Worm (Caenorhabditis elegans) whole organism, late embryonic: Measurements from ENCODE around the gene tam-1.

Experiments used
- C08G9.2 ChIP-seq: sonication (generic microtip); optimal IDR thresholded peaks from 2 replicates; lab custom pipeline; 2016; ENCODE audit warnings: mild to moderate bottlenecking, missing genetic modification characterization, moderate library complexity, missing compliant biosample characterization
- F13H6.1 ChIP-seq: sonication (generic microtip); optimal IDR thresholded peaks from 2 replicates; lab custom pipeline; 2016; ENCODE audit warnings: missing genetic modification characterization, missing compliant biosample characterization
- T23F11.4 ChIP-seq: fragments of 200-800 bp; sonication (Bioruptor generic); optimal IDR thresholded peaks from 2 replicates; lab custom pipeline; 2018; ENCODE audit warnings: mild to moderate bottlenecking, missing genetic modification characterization, missing compliant biosample characterization
- Y22D7AL.16 ChIP-seq: sonication (generic microtip); optimal IDR thresholded peaks from 2 replicates; lab custom pipeline; 2016; ENCODE audit warnings: missing genetic modification characterization, missing compliant biosample characterization
- ahr-1 ChIP-seq: sonication (generic microtip); optimal IDR thresholded peaks from 2 replicates; lab custom pipeline; 2016; ENCODE audit warnings: missing genetic modification characterization, missing compliant biosample characterization
- ama-1 ChIP-seq: fragments of 150-350 bp; optimal IDR thresholded peaks from 2 replicates; lab custom pipeline; 2014
- ceh-14 ChIP-seq: sonication (generic microtip); optimal IDR thresholded peaks from 2 replicates; lab custom pipeline; 2016; ENCODE audit warnings: missing genotype, missing genetic modification characterization, missing compliant biosample characterization
- ceh-19 ChIP-seq: fragments of 200-800 bp; sonication (Bioruptor generic); optimal IDR thresholded peaks from 2 replicates; lab custom pipeline; 2018; ENCODE audit warnings: mild to moderate bottlenecking, missing genetic modification characterization, missing compliant biosample characterization
- ceh-2 ChIP-seq: sonication (generic microtip); optimal IDR thresholded peaks from 2 replicates; lab custom pipeline; 2016; ENCODE audit warnings: missing genotype, missing genetic modification characterization, missing compliant biosample characterization
- ceh-22 ChIP-seq: sonication (generic microtip); optimal IDR thresholded peaks from 2 replicates; lab custom pipeline; 2017; ENCODE audit warnings: missing biosample characterization, missing genetic modification characterization
- ceh-24 ChIP-seq: sonication (generic microtip); optimal IDR thresholded peaks from 2 replicates; lab custom pipeline; 2016; ENCODE audit warnings: mild to moderate bottlenecking, missing genetic modification characterization, missing compliant biosample characterization
- ceh-30 ChIP-seq: fragments of 150-350 bp; optimal IDR thresholded peaks from 2 replicates; lab custom pipeline; 2014; ENCODE audit warnings: missing biosample characterization, missing genetic modification characterization
- ceh-34 ChIP-seq: sonication (generic microtip); optimal IDR thresholded peaks from 2 replicates; lab custom pipeline; 2016; ENCODE audit warnings: mild to moderate bottlenecking, missing genetic modification characterization, missing compliant biosample characterization
- ceh-45 ChIP-seq: fragments of 200-800 bp; sonication (Bioruptor generic); IDR thresholded peaks from 2 replicates; pipeline ENCODE4 v1.3.6; 2022; ENCODE audit warnings: missing genetic modification reagents, missing genetic modification characterization, missing compliant biosample characterization
- ceh-6 ChIP-seq: fragments of 200-800 bp; sonication (Bioruptor generic); optimal IDR thresholded peaks from 2 replicates; lab custom pipeline; 2018; ENCODE audit warnings: mild to moderate bottlenecking, missing genetic modification characterization, missing compliant biosample characterization
- ceh-9 ChIP-seq: sonication (generic microtip); optimal IDR thresholded peaks from 2 replicates; lab custom pipeline; 2016; ENCODE audit warnings: mild to moderate bottlenecking, missing genetic modification characterization, inconsistent platforms, missing compliant biosample characterization
- che-1 ChIP-seq: sonication (generic microtip); optimal IDR thresholded peaks from 2 replicates; lab custom pipeline; 2016; ENCODE audit warnings: mild to moderate bottlenecking, missing genetic modification characterization, missing compliant biosample characterization
- dmd-4 ChIP-seq: sonication (generic microtip); optimal IDR thresholded peaks from 2 replicates; lab custom pipeline; 2016; ENCODE audit warnings: borderline replicate concordance, missing genetic modification characterization, missing compliant biosample characterization
- dve-1 ChIP-seq: sonication (generic microtip); optimal IDR thresholded peaks from 2 replicates; lab custom pipeline; 2017; ENCODE audit warnings: antibody characterized with exemption, mild to moderate bottlenecking, missing genetic modification characterization, missing compliant biosample characterization
- elt-2 ChIP-seq: sonication (generic microtip); optimal IDR thresholded peaks from 2 replicates; lab custom pipeline; 2016; ENCODE audit warnings: missing genetic modification reagents, missing genetic modification characterization, missing compliant biosample characterization
- elt-4 ChIP-seq: sonication (generic microtip); optimal IDR thresholded peaks from 2 replicates; lab custom pipeline; 2016; ENCODE audit warnings: missing genetic modification characterization, missing compliant biosample characterization
- ets-4 ChIP-seq: sonication (generic microtip); optimal IDR thresholded peaks from 2 replicates; lab custom pipeline; 2016; ENCODE audit warnings: missing genetic modification characterization, missing compliant biosample characterization
- eyg-1 ChIP-seq: sonication (generic microtip); optimal IDR thresholded peaks from 2 replicates; lab custom pipeline; 2016; ENCODE audit warnings: missing genotype, missing genetic modification characterization, missing compliant biosample characterization
- fax-1 ChIP-seq: sonication (generic microtip); optimal IDR thresholded peaks from 2 replicates; lab custom pipeline; 2016; ENCODE audit warnings: missing genotype, missing genetic modification characterization, missing compliant biosample characterization
- fkh-6 ChIP-seq: sonication (generic microtip); optimal IDR thresholded peaks from 2 replicates; lab custom pipeline; 2016; ENCODE audit warnings: missing genetic modification characterization, missing compliant biosample characterization
- hlh-13 ChIP-seq: fragments of 200-800 bp; sonication (Bioruptor generic); optimal IDR thresholded peaks from 2 replicates; lab custom pipeline; 2018; ENCODE audit warnings: mild to moderate bottlenecking, missing genetic modification characterization, missing compliant biosample characterization
- hlh-30 ChIP-seq: sonication (generic microtip); optimal IDR thresholded peaks from 2 replicates; lab custom pipeline; 2017; ENCODE audit warnings: antibody characterized with exemption, missing genetic modification characterization, missing compliant biosample characterization; ENCODE audit not compliant: insufficient read depth
- hlh-6 ChIP-seq: sonication (generic microtip); optimal IDR thresholded peaks from 2 replicates; lab custom pipeline; 2016; ENCODE audit warnings: missing genotype, missing genetic modification characterization, missing compliant biosample characterization
- lin-11 ChIP-seq: fragments of 200-800 bp; sonication (Bioruptor generic); optimal IDR thresholded peaks from 2 replicates; lab custom pipeline; 2018; ENCODE audit warnings: mild to moderate bottlenecking, missing genetic modification characterization, missing compliant biosample characterization
- nhr-232 ChIP-seq: sonication (generic microtip); optimal IDR thresholded peaks from 2 replicates; lab custom pipeline; 2016; ENCODE audit warnings: missing genetic modification characterization, missing compliant biosample characterization
- npax-4 ChIP-seq: sonication (generic microtip); optimal IDR thresholded peaks from 2 replicates; lab custom pipeline; 2016; ENCODE audit warnings: missing genetic modification characterization, missing compliant biosample characterization
- odd-2 ChIP-seq: sonication (generic microtip); optimal IDR thresholded peaks from 2 replicates; lab custom pipeline; 2017; ENCODE audit warnings: antibody characterized with exemption, mild to moderate bottlenecking, missing genetic modification characterization, missing compliant biosample characterization
- pat-9 ChIP-seq: fragments of 200-800 bp; sonication (Bioruptor generic); optimal IDR thresholded peaks from 2 replicates; lab custom pipeline; 2018; ENCODE audit warnings: mild to moderate bottlenecking, missing genetic modification characterization, moderate library complexity, missing compliant biosample characterization
- pha-2 ChIP-seq: sonication (generic microtip); optimal IDR thresholded peaks from 2 replicates; lab custom pipeline; 2017; ENCODE audit warnings: mild to moderate bottlenecking, missing genetic modification characterization, missing compliant biosample characterization
- pros-1 ChIP-seq: fragments of 150-350 bp; optimal IDR thresholded peaks from 2 replicates; lab custom pipeline; 2014; ENCODE audit warnings: missing biosample characterization, missing genetic modification reagents, missing genetic modification characterization
- ref-2 ChIP-seq: sonication (generic microtip); optimal IDR thresholded peaks from 2 replicates; lab custom pipeline; 2016; ENCODE audit warnings: missing genetic modification characterization, missing compliant biosample characterization
- rnt-1 ChIP-seq: sonication (generic microtip); optimal IDR thresholded peaks from 2 replicates; lab custom pipeline; 2016; ENCODE audit warnings: missing genetic modification characterization, missing compliant biosample characterization
- sdc-2 ChIP-seq: sonication (generic microtip); optimal IDR thresholded peaks from 2 replicates; lab custom pipeline; 2016; ENCODE audit warnings: missing genotype, missing genetic modification characterization, missing compliant biosample characterization
- sox-2 ChIP-seq: fragments of 200-800 bp; sonication (Bioruptor generic); IDR thresholded peaks from 2 replicates; pipeline ENCODE4 v1.3.6; 2022; ENCODE audit warnings: missing genetic modification reagents, missing genetic modification characterization, missing compliant biosample characterization
- syd-9 ChIP-seq: sonication (generic microtip); optimal IDR thresholded peaks from 2 replicates; lab custom pipeline; 2016; ENCODE audit warnings: mild to moderate bottlenecking, missing genetic modification characterization, moderate library complexity, missing compliant biosample characterization
- tbx-2 ChIP-seq: sonication (generic microtip); optimal IDR thresholded peaks from 2 replicates; lab custom pipeline; 2016; ENCODE audit warnings: missing genetic modification characterization, missing compliant biosample characterization
- unc-3 ChIP-seq, 2 experiments: fragments of 200-800 bp in 1 of 2; sonication (Bioruptor generic) in 1 of 2; sonication (generic microtip) in 1 of 2; conservative IDR thresholded peaks in 1 of 2; optimal IDR thresholded peaks in 1 of 2; 2 replicates each; pipeline versions ENCODE4 v1.3.6 to Lab custom; 2016 to 2022; ENCODE audit warnings: missing compliant biosample characterization in 2 of 2, missing genetic modification characterization in 2 of 2, missing genetic modification reagents in 1 of 2
- ztf-16 ChIP-seq: sonication (generic microtip); optimal IDR thresholded peaks from 2 replicates; lab custom pipeline; 2017; ENCODE audit warnings: missing genetic modification characterization, missing compliant biosample characterization

The tam-1 gene

ce11 chrV:4980873-4981272 is 18.0 kb upstream of the tam-1 start, which contains the start of gene srsx-12:
Gene srsx-12 (minus strand): TSS chrV:4980973.
- no peak for TF ChIP-seq sdc-2
- TF ChIP-seq unc-3 (GFP tag; conservative IDR thresholded peaks at IDR 0.05; lab: Robert Waterston, UW) = no peak
- TF ChIP-seq unc-3 (tag; optimal IDR thresholded peaks at IDR 0.05; lab: Kevin White, UChicago) = no peak
- no peak for TF ChIP-seq rnt-1
- no peak for TF ChIP-seq pha-2
- no peak for TF ChIP-seq dve-1 (tag; lab: Kevin White, UChicago)
- TF ChIP-seq sox-2 (GFP tag; lab: Robert Waterston, UW) = no peak
- TF ChIP-seq ztf-16 (tag; lab: Kevin White, UChicago) = no peak
- no peak for TF ChIP-seq ceh-14 (tag; lab: Kevin White, UChicago)
- TF ChIP-seq fkh-6 (tag; lab: Kevin White, UChicago) = no peak

ce11 chrV:4980094-4980493 is 17.2 kb upstream of the tam-1 start:
- TF ChIP-seq npax-4 (no peak), fkh-6 (tag; lab: Kevin White, UChicago) (no peak), dve-1 (tag; lab: Kevin White, UChicago) (no peak), ceh-6 (GFP tag; lab: Kevin White, UChicago) (no peak), odd-2 (tag; lab: Kevin White, UChicago) (no peak), ceh-9 (tag; lab: Kevin White, UChicago) (no peak), nhr-232 (tag; lab: Kevin White, UChicago) (no peak), fax-1 (no peak), tbx-2 (tag; lab: Kevin White, UChicago) (no peak)
- TF ChIP-seq, all 69 proteins: peak for 0

ce11 chrV:4979060-4979459 is 16.2 kb upstream of the tam-1 start, which contains the start of gene srsx-11:
Gene srsx-11 (minus strand): TSS chrV:4979160.
- TF ChIP-seq ceh-22 (tag; lab: Kevin White, UChicago) = no peak
- TF ChIP-seq, all 69 proteins: peak for 0

ce11 chrV:4977539-4977938 is 14.6 kb upstream of the tam-1 start:
- TF ChIP-seq hlh-6 (tag; lab: Kevin White, UChicago) (no peak), ceh-24 (no peak), npax-4 (no peak), lin-11 (tag; lab: Kevin White, UChicago) (no peak), C08G9.2 (tag; lab: Kevin White, UChicago) (no peak), sdc-2 (no peak), F13H6.1 (no peak), ceh-45 (no peak), hlh-13 (GFP tag; lab: Kevin White, UChicago) (no peak)

ce11 chrV:4975140-4975539 is 12.2 kb upstream of the tam-1 start, which contains the start of gene F26G5.1:
Gene F26G5.1 (plus strand): TSS chrV:4975478.
- TF ChIP-seq ceh-30 (tag; lab: Kevin White, UChicago) (no peak), elt-4 (tag; lab: Kevin White, UChicago) (no peak), lin-11 (tag; lab: Kevin White, UChicago) (no peak), ceh-9 (tag; lab: Kevin White, UChicago) (no peak), che-1 (tag; lab: Kevin White, UChicago) (no peak), pros-1 (tag; lab: Kevin White, UChicago) (no peak), ama-1 (lab: Kevin White, UChicago) (no peak), fax-1 (no peak), ceh-19 (GFP tag; lab: Kevin White, UChicago) (no peak), pat-9 (tag; lab: Kevin White, UChicago) (no peak), hlh-30 (tag; lab: Kevin White, UChicago) (no peak)

ce11 chrV:4974677-4975076 is 11.8 kb upstream of the tam-1 start, which contains the start of gene srsx-10:
Gene srsx-10 (minus strand): TSS chrV:4974777.
- TF ChIP-seq elt-2 (tag; lab: Kevin White, UChicago) = no peak
- TF ChIP-seq ref-2 (tag; lab: Kevin White, UChicago) = no peak
- no peak for TF ChIP-seq eyg-1 (tag; lab: Kevin White, UChicago)
- TF ChIP-seq hlh-13 (GFP tag; lab: Kevin White, UChicago) = no peak
- no peak for TF ChIP-seq odd-2 (tag; lab: Kevin White, UChicago)
- no peak for TF ChIP-seq fax-1
- TF ChIP-seq ceh-34 = no peak
- no peak for TF ChIP-seq fkh-6 (tag; lab: Kevin White, UChicago)
- no peak for TF ChIP-seq T23F11.4 (GFP tag; lab: Kevin White, UChicago)
- TF ChIP-seq pros-1 (tag; lab: Kevin White, UChicago) = no peak
- TF ChIP-seq pat-9 (tag; lab: Kevin White, UChicago) = no peak
- TF ChIP-seq ahr-1 (tag; lab: Kevin White, UChicago) = no peak
- TF ChIP-seq syd-9 (tag; lab: Kevin White, UChicago) = no peak
- no peak for TF ChIP-seq ets-4
- no peak for TF ChIP-seq dmd-4
- TF ChIP-seq ceh-2 (tag; lab: Kevin White, UChicago) = no peak
- no peak for TF ChIP-seq Y22D7AL.16 (tag; lab: Kevin White, UChicago)
- no peak for TF ChIP-seq sdc-2
